Worm (Caenorhabditis elegans) whole organism, midembryonic: Measurements from ENCODE around the gene C17H12.3.

ENCODE experiments used
- flt-1 ChIP-seq: fragments of 200-800 bp; sonication (Bioruptor generic); IDR thresholded peaks from 2 replicates; pipeline ENCODE4 v1.3.6; 2022; ENCODE audit warnings: missing genetic modification characterization, missing compliant biosample characterization
- klf-2 ChIP-seq: fragments of 200-800 bp; sonication (Bioruptor generic); conservative IDR thresholded peaks from 2 replicates; pipeline ENCODE4 v1.3.6; 2022; ENCODE audit warnings: missing genetic modification reagents, missing genetic modification characterization, missing compliant biosample characterization
- med-1 ChIP-seq: sonication (generic microtip); optimal IDR thresholded peaks from 2 replicates; lab custom pipeline; 2017; ENCODE audit warnings: missing genetic modification characterization, mild to moderate bottlenecking, missing compliant biosample characterization, antibody characterized with exemption, missing genetic modification reagents; ENCODE audit not compliant: insufficient read depth
- ztf-23 ChIP-seq: fragments of 200-800 bp; sonication (Bioruptor generic); IDR thresholded peaks from 2 replicates; pipeline ENCODE4 v1.3.6; 2022; ENCODE audit warnings: missing genetic modification reagents, missing genetic modification characterization, missing compliant biosample characterization
- ztf-29 ChIP-seq: fragments of 200-800 bp; sonication (Bioruptor generic); IDR thresholded peaks from 2 replicates; pipeline ENCODE4 v1.3.6; 2022; ENCODE audit warnings: missing genetic modification reagents, missing genetic modification characterization, missing compliant biosample characterization

DNA sequence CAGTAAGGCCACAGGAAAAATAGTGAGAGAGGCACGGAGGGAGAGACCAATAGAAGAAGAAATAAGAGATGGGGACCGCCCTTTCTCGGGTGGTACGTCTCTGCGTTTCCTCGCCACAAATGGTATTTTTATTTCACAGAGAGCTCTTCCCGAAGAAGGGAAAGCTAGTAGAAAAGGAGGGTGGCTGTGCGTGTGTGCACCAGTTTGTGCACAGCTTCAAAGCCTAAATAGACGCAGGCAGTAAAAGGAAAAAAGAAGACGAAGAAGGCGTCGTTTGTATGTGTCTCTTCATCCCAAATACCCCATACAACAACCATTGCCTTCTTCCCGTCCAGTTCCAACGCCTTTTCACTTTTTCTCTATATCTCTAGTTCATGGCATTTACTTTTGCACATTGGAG is 14.3 kb upstream of the C17H12.3 start:
- TF ChIP-seq ztf-29 (GFP tag; lab: Robert Waterston, UW) (no peak), flt-1 (GFP tag; lab: Robert Waterston, UW) (no peak), med-1 (GFP tag; lab: Kevin White, UChicago) (no peak), ztf-23 (GFP tag; lab: Robert Waterston, UW) (no peak), klf-2 (GFP tag; lab: Robert Waterston, UW) (no peak)
